Fruit fly (Drosophila melanogaster) S2 (cell line): ENCODE data around the gene Trm7-32.

ENCODE experiments used
- CG8478 ChIP-seq: fragments of >200 bp; optimal IDR thresholded peaks from 2 replicates; lab custom pipeline; 2018
- CTCF ChIP-seq, 2 experiments: fragments of >200 bp; optimal IDR thresholded peaks; 2 replicates each; lab custom pipeline; 2018

The Trm7-32 gene

DNA sequence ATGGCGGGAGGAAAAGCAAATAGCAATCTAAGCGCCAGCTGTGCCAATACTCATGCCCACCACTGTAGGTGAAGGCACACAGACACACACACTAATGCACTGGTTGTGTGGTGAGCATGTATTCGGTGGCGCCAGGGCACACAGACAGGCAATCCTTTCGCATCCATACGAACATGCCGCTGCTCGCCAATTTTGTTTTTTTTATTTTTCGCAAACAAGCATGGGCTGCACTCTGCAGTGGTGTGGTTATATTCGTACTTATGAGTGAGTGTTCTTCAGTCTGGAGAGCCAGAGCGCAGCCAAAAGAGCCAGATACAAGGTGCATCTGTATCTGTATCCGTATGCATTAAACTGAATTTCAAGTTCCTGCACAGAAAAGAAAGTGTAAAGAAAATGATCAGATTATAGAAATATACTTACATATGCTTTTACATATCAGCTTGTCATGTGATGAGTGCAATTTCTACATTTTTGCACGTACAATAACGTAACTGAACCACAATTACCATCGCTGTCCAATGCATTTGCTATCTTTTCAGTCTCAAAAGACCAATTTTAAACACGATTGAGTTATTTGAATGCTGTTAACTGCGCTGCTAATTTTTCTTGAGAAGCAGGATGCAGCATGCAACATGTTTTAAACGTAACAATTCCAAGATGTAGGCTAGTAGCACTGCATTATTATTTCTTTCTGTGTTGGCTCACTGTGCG is 18.8 kb downstream of the Trm7-32 start:
- TF ChIP-seq CG8478 (lab: Kevin White, UChicago) (no peak), CTCF (optimal IDR thresholded peaks at IDR 0.05; lab: Kevin White, UChicago) (no peak)

DNA sequence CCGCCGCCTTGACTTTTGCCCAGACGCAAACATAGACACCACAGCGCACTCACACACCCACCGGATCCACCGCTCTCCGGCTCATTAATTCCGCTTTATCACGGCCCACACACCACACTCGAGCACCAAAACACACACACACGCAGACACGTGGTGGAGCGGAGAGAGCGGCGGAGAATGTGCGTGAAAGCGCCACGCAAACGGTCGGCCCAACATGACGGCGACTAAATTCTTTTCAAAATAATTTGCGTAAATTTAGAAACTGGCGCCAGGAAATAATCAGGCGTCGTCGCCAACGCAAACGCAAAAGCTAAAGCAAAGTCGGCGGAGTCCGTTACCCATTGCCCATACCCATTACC is 19.3 kb downstream of the Trm7-32 start:
- no peak for TF ChIP-seq CTCF (optimal IDR thresholded peaks at IDR 0.05; lab: Kevin White, UChicago)
- TF ChIP-seq CG8478 (lab: Kevin White, UChicago) = no peak

DNA sequence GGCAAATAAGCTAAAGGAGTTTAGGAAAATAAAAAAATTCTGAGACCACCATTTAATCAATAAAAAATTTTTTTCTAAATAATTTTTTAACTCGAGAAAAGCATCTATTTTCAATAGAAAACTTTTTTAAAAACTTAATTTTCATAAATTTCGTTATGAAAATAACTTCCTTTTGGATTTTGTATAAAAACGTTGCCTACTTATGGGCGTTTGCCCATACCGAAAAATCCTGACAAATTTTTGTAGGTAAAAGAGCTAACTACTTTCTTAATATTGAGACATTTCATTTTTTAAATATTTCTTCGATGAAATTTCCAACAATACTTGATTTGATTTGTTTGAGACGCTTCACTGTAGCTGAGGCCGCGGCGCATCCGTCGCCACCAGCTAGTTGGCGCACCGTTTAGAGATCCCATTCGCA is 19.8 kb downstream of the Trm7-32 start:
- TF ChIP-seq CG8478 (lab: Kevin White, UChicago) (no peak), CTCF (optimal IDR thresholded peaks at IDR 0.05; lab: Kevin White, UChicago) (no peak)

dm6 chr3R:17060809-17061394 is 20.4 kb downstream of the Trm7-32 start:
- TF ChIP-seq CTCF (optimal IDR thresholded peaks at IDR 0.05; lab: Kevin White, UChicago) = no peak
- TF ChIP-seq CG8478 (lab: Kevin White, UChicago) = no peak

- no peak for TF ChIP-seq CTCF (optimal IDR thresholded peaks at IDR 0.05; lab: Kevin White, UChicago)
- TF ChIP-seq CG8478 (lab: Kevin White, UChicago) = no peak
Observed at dm6 chr3R:17061736-17062371, 21.4 kb downstream of the Trm7-32 start.

dm6 chr3R:17062705-17063104 is 22.2 kb downstream of the Trm7-32 start:
- TF ChIP-seq CTCF (optimal IDR thresholded peaks at IDR 0.05; lab: Kevin White, UChicago) (no peak), CG8478 (lab: Kevin White, UChicago) (no peak)

DNA sequence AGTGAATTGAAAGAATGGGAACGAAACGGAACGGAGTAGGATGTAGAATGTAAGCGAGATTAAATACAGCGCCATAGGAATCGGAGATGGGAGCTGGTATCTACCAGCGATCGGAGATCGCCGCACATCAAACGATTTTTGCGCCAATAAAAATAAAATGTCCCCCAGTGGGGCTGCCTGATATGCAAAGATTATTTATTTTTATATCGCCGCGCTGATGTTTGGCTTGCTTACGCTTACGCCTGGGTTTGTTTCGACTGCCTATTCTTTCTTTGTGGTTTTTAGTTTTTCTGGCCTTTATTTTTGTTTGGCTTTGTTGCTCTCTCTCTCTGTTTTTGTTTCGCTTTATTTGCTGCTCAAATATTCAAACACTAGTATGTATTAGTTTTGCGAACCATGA is 23.3 kb downstream of the Trm7-32 start:
- no peak for TF ChIP-seq CG8478 (lab: Kevin White, UChicago)
- TF ChIP-seq CTCF (optimal IDR thresholded peaks at IDR 0.05; lab: Kevin White, UChicago) = no peak

DNA sequence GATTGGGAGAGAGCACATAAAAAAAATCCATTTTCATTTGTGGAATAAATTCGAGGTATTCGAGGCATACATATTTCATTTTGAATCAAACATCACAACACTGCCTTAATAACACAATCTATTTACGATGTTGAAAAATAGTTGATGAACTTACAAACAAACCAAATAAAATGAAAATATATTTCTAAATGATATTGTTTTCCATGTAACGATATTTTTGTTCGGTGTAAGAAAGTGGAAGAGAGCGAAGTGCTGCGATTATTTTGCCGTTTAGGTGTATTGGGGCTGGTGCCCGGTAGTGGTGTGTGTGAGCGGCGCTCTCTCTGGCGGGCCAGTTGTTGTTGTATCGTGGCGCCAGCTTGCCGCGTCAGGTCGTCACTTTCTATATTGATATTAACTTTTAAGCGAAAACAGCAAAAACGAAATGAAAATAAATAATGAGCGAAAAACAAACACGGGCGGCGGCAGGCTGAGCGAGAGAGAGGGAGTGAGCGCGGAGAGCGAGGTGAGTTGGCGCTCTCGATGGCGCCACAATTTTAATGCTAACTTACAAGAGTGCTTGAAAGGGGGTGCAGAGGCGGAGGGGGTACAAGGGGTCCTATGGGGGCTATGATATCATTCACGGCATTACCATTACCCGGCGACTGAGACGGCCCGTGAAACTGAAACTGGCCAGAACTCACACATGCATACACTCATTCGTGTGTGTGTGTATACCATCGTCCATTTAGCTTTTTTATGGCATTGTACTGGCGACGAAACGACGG is 24.7 kb downstream of the Trm7-32 start:
- TF ChIP-seq CG8478 (lab: Kevin White, UChicago) = no peak
- no peak for TF ChIP-seq CTCF (optimal IDR thresholded peaks at IDR 0.05; lab: Kevin White, UChicago)

- TF ChIP-seq CG8478 (lab: Kevin White, UChicago) = no peak
- TF ChIP-seq CTCF (optimal IDR thresholded peaks at IDR 0.05; lab: Kevin White, UChicago) = no peak
Observed at dm6 chr3R:17066077-17066476, 25.6 kb downstream of the Trm7-32 start.

DNA sequence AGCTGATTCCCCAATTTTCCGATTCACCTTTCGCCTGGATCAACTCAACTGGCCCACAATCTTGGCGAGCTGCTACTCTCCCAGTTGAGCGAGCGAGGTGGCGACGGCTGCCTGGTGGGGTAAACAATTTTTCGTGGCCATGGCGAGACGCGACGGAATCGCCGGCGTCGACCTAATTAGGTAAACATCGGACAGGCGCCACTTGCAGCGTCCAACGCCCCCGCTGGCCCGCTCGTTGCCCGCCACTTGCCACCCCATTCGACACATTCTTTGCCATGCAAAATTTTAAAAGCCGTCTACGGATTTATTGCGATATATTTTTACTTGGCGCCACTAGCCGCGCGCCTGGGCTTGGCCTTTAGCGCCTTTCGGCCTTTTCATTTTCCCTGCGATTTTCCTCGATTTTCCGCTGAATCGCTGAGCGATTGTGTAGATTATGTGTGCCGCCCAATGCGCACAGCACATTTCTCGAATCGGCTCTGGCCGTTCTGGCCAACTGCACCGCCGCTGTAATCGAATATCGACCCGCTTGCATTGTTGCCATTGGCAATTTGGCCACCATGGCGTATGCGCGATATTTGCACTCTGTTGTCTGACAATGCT is 26.4 kb downstream of the Trm7-32 start:
- TF ChIP-seq CG8478 (lab: Kevin White, UChicago) (no peak), CTCF (optimal IDR thresholded peaks at IDR 0.05; lab: Kevin White, UChicago) (no peak)

DNA sequence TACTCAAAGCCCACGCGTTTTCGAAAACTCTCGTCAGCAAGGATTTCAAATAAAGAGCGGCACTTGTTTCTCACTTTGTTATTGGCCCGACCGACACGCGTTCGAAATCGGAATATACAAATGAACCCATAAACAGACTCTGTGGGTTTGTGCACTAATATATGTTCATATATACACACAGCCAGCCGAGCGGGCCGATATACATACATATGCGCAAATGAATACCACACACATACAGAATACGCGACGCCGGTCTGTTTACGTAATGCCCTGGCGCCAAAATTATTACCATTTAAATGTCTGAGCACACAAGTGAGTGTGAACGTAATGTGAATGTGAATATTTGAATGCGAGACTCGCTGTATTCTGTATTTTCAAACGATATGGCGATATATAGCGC is 27.2 kb downstream of the Trm7-32 start:
- TF ChIP-seq CG8478 (lab: Kevin White, UChicago) (no peak), CTCF (optimal IDR thresholded peaks at IDR 0.05; lab: Kevin White, UChicago) (no peak)

DNA sequence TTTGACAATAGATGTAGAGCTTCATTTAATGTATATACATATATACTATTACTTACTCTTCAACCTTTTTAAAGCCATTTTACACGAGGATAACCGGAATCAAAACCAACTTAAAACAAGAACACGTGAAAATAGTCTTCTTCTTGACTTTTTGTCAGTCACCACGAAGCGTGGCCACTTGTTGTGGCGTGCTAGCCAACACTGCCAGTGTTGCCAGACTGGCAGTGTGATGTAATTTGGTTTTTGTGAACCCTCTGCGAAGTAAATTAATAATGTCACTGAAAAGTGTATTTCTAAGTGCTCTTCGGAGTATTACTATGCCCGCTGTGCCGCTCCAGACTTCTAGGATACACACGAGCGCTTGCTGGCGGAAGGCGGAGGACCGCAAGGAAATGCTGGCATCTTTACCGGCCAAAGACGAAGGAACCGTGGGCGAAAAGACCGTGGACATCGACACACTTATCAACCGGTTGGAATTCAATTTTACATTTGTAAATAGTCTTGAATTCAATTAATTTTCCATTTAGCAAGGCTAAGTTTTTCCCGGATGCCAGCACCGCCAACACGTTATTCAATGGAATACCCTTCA is 32.1 kb downstream of the Trm7-32 start, which contains the start of the genes Ns1 and mRpS11:
Gene Ns1, minus strand, starts transcription at position 150 of the 589 bp plus-strand sequence.
Gene mRpS11, plus strand, starts transcription at position 207 of the 589 bp plus-strand sequence.
- no peak for TF ChIP-seq CG8478 (lab: Kevin White, UChicago)
- TF ChIP-seq CTCF (optimal IDR thresholded peaks at IDR 0.05; lab: Kevin White, UChicago) = peak; percentile 14 to 34

DNA sequence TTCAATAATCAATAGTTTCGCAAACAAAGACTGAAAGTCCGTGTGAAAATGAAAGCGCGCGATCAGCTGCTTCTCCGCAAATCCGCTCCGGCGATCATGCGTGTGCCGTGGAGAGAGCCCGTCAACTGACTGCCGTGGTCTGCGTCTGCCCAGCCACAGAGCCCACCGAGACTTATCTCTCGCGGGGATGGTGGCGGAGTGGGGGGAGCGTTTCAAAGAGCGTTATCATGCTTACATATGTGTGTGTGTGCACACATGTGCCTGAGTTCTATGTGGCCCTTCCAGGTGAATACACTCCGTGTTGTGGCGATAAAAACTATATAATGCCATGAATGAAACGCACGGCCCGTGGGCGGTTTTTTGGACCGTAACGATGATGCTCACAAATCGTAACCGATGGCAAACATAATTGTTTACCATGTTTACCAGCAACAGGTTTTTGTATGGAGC is 37.5 kb downstream of the Trm7-32 start:
- TF ChIP-seq CG8478 (lab: Kevin White, UChicago) = no peak
- peak in 1 of 2 experiments; percentile 8 for TF ChIP-seq CTCF (optimal IDR thresholded peaks at IDR 0.05; lab: Kevin White, UChicago)
